Worm (Caenorhabditis elegans): ENCODE results near the gene B0432.7.
A peak's percentile ranks its signal among the peaks of the same experiment; 100 is the strongest.

The B0432.7 gene

ce11 chrII:216598-216997, 57.2 kb downstream of the B0432.7 start, which contains the start of gene F48A11.4 (continued):
- peak; percentile 52; the same call in 1 of the 2 replicates for TF ChIP-seq hsf-1 (GFP tag; IDR thresholded peaks at IDR 0.05)
- peak; percentile 28 for TF ChIP-seq ceh-79 (tag; optimal IDR thresholded peaks at IDR 0.05)
- no peak for TF ChIP-seq T26A5.8 (tag; optimal IDR thresholded peaks at IDR 0.05)
- TF ChIP-seq unc-130 (GFP tag; optimal IDR thresholded peaks at IDR 0.05) = peak; percentile 31
- TF ChIP-seq ztf-25 (GFP tag; IDR thresholded peaks at IDR 0.05) = no peak
- peak; percentile 45 for TF ChIP-seq chd-7 (tag; optimal IDR thresholded peaks at IDR 0.05)
- peak; percentile 94 for TF ChIP-seq ekl-4 (GFP tag; IDR thresholded peaks at IDR 0.05)
- TF ChIP-seq F57C9.4 (tag; optimal IDR thresholded peaks at IDR 0.05) = peak; percentile 78
- peak; percentile 90 for TF ChIP-seq C06A6.2 (GFP tag; conservative IDR thresholded peaks at IDR 0.05)
- TF ChIP-seq egrh-3 (GFP tag; IDR thresholded peaks at IDR 0.05) = no peak
- 0 out of 2 replicates have a peak, but pooled peaks have one; percentile 42 for TF ChIP-seq bed-1 (GFP tag; IDR thresholded peaks at IDR 0.05)
- TF ChIP-seq B0035.1 (tag; optimal IDR thresholded peaks at IDR 0.05) = peak; percentile 71
- TF ChIP-seq K12H6.12 (tag; optimal IDR thresholded peaks at IDR 0.05) = peak; percentile 68
- peak; percentile 93 for TF ChIP-seq rcor-1 (GFP tag; IDR thresholded peaks at IDR 0.05)
- TF ChIP-seq hmg-20 (GFP tag; IDR thresholded peaks at IDR 0.05) = peak; percentile 78
- peak; percentile 71 for TF ChIP-seq ceh-91 (GFP tag; IDR thresholded peaks at IDR 0.05)
- no peak for TF ChIP-seq snpc-4 (GFP tag; optimal IDR thresholded peaks at IDR 0.05)
- TF ChIP-seq snpc-4 (tag; optimal IDR thresholded peaks at IDR 0.05) = peak in 2 of 4 experiments; percentile 40 to 67
- peak; percentile 86 for TF ChIP-seq K11D2.4 (GFP tag; IDR thresholded peaks at IDR 0.05)
- peak; percentile 61 for TF ChIP-seq ztf-18 (tag; optimal IDR thresholded peaks at IDR 0.05)
- TF ChIP-seq F37B4.10 (GFP tag; IDR thresholded peaks at IDR 0.05) = no peak
- no peak for TF ChIP-seq ets-4 (GFP tag; optimal IDR thresholded peaks at IDR 0.05)
- no peak for TF ChIP-seq unc-62 (GFP tag; optimal IDR thresholded peaks at IDR 0.05)
- TF ChIP-seq Y79H2A.3 (GFP tag; conservative IDR thresholded peaks at IDR 0.05) = 0 out of 2 replicates have a peak, but pooled peaks have one; percentile 41
- peak; percentile 93 for TF ChIP-seq dpl-1 (GFP tag; optimal IDR thresholded peaks at IDR 0.05)
- no peak for TF ChIP-seq aptf-3 (GFP tag; IDR thresholded peaks at IDR 0.05)
- TF ChIP-seq snpc-3.4 (tag; optimal IDR thresholded peaks at IDR 0.05) = peak; percentile 57
- TF ChIP-seq F22D6.2 (tag; optimal IDR thresholded peaks at IDR 0.05) = peak; percentile 72
- peak; percentile 93 for TF ChIP-seq lin-40 (tag; optimal IDR thresholded peaks at IDR 0.05)
- no peak for TF ChIP-seq snpc-1.1 (tag; optimal IDR thresholded peaks at IDR 0.05; ENCODE audit: insufficient read depth)
- TF ChIP-seq B0261.1 (tag; optimal IDR thresholded peaks at IDR 0.05) = no peak
- TF ChIP-seq somi-1 (GFP tag; optimal IDR thresholded peaks at IDR 0.05) = peak; percentile 24
- peak; percentile 99 for TF ChIP-seq mcd-1 (GFP tag; IDR thresholded peaks at IDR 0.05)
- peak; percentile 60 to 98 (median 86) for TF ChIP-seq lin-35 (GFP tag; optimal IDR thresholded peaks at IDR 0.05)
- TF ChIP-seq let-526 (GFP tag; IDR thresholded peaks at IDR 0.05) = no peak
- peak; percentile 53 for TF ChIP-seq snpc-1.3 (tag; optimal IDR thresholded peaks at IDR 0.05; ENCODE audit: insufficient read depth)
- TF ChIP-seq repo-1 (tag; optimal IDR thresholded peaks at IDR 0.05) = peak; percentile 93
- TF ChIP-seq F57A8.1 (GFP tag; optimal IDR thresholded peaks at IDR 0.05) = no peak
- peak; percentile 99 for TF ChIP-seq lin-54 (GFP tag; optimal IDR thresholded peaks at IDR 0.05)
- no peak for TF ChIP-seq F10E7.11 (tag; optimal IDR thresholded peaks at IDR 0.05)
- TF ChIP-seq dox-1 (GFP tag; IDR thresholded peaks at IDR 0.05) = peak; percentile 84
- TF ChIP-seq tbp1 (GFP tag; optimal IDR thresholded peaks at IDR 0.05) = peak; percentile 67
- 0 out of 2 replicates have a peak, but pooled peaks have one; percentile 46 for TF ChIP-seq bed-2 (GFP tag; IDR thresholded peaks at IDR 0.05)
- peak; percentile 68 for TF ChIP-seq madf-8 (GFP tag; conservative IDR thresholded peaks at IDR 0.05)
- peak; percentile 47 for TF ChIP-seq xnd-1 (tag; optimal IDR thresholded peaks at IDR 0.05)
- TF ChIP-seq Y53F4B.3 (GFP tag; IDR thresholded peaks at IDR 0.05) = no peak
- TF ChIP-seq nhr-80 (tag; optimal IDR thresholded peaks at IDR 0.05) = peak; percentile 10
- no peak for TF ChIP-seq nhr-27 (tag; optimal IDR thresholded peaks at IDR 0.05)
